Fruit fly (Drosophila melanogaster) ovary, adult (tissue): Measurements from ENCODE around the gene CG8664.

Experiments
- CG17801 ChIP-seq: fragments of 200-800 bp; optimal IDR thresholded peaks from 2 replicates; lab custom pipeline; 2019; ENCODE audit warnings: missing biosample characterization, mild to moderate bottlenecking, missing genetic modification characterization, moderate library complexity; ENCODE audit not compliant: partially characterized antibody

Gene CG8664

DNA sequence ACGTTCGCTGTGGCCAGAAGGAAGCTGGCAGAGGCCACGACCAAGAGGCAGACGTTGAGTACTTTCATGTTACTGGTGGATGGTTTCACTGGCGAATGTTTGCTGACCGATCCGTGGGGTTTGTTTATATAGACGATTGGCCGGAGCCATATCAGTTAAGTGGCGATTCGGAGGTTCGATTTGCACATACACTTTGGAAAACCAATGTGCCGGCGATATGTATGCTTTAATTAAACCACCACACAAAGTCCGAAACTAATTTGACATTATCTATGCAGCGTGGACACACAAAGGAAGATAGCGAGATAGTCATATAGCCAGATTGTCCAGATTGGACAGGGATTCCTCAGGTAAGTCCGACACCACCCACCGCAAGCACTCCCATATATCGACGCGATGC is at the start of gene CG8664:
Gene CG8664 (minus strand): TSS at position 101 of the 400 bp plus-strand sequence.
- no peak for TF ChIP-seq CG17801 (GFP tag; lab: Kevin White, UChicago)

DNA sequence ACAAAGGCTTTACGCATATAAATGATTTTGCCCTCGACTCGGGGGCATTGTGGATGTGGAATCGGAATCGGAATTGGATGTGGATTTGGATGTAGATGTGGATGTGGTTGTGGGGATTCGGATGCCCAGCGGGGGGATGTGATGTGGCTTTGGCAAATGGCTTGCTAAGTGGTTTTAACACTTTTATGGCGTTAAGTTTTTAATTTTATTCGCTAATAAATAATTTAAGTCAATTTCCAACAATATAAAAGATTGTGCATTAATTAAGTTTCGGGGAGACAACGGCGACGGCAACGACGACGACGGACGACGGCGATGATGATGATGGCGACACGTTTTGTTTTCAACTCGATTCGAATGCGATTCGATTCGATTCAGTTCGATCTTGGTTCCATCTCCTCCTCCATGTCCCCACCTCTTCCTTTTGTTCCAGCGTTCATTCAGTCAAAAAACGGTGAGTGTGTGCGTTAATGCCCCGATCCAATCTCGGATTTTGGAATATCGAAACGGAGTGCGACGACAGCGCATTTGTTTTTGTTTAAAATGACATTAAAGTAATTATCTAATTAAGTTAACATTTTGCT is 48.2 kb upstream of the CG8664 start:
- no peak for TF ChIP-seq CG17801 (GFP tag; lab: Kevin White, UChicago)

DNA sequence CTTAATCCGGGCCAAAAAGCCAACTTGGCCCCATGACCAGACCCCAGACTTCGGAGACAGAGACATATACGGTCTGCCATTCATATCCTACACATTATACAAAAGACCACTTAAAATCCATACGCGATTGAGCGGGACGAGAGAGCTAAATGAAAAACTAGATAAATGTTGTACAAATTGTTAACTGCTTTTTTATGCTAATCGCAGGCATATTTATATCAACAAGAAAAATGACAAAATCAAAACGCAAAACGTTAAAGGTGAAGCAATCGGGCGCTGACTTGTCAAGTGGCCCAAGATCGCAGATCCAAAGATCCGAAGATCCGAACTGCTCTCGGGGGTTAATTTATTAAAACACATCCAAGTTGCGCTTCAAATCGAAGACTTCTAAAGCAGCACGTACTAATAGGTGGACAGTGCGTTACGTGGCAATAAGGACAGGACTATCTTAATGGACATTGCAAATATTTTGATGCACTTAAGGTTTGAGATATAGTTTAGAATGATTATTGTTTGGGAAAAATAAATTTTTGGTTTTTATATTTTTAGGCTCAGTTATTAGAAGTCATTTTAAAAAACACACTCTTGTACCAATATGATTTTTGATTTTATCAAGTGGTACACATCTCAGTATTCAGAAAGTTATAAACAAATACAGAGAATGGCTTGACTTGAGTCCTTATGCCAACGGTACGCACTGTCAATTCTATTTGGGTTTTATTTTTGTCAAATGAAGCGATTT is 47.6 kb upstream of the CG8664 start:
- no peak for TF ChIP-seq CG17801 (GFP tag; lab: Kevin White, UChicago)

DNA sequence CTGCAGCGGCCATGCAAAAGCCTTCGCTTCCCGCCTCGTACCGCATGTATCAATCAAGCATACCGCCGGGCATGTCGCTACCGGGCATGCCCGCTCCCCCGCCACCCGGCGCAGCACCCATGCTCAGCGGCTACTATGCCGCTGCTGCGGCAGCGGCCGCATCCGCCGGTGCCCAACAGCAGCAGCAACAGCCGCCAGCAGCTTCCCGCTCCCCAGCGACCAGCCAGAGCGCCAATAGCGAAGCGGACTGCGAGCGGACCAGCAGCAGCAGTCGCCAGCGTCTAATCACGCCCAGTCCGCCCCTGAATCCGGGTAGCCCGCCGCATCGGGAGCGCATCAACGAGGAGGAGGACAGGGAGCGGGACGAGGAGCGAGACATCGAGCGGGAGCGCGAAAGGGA is 40.3 kb upstream of the CG8664 start:
- TF ChIP-seq CG17801 (GFP tag; lab: Kevin White, UChicago), result no peak

DNA sequence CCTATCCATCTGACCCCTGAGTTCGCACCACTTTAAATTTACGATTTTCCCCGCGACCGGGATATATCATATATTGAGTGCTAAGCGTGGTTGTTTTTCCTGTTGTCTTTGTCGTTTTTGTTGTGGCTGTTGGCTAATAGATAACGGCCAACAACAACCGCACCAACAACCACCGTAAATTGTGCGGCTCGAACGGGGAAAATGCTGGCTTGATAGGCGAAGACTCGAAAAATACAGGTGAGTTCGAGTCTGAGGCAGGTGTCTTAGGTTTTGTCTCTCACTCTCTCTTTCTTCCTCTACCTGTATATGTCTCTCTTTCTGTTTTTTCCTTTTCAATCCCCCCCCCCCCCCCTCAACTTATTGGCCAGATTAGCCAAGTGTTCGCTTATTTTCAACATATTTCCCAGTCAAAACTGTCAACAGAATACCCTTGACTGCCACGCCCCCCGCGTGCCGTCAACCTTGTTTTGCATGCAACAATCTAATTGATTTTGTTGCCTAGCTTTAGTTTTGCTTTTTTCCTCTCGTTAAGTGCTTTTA is 34.3 kb upstream of the CG8664 start:
- TF ChIP-seq CG17801 (GFP tag; lab: Kevin White, UChicago), result no peak

DNA sequence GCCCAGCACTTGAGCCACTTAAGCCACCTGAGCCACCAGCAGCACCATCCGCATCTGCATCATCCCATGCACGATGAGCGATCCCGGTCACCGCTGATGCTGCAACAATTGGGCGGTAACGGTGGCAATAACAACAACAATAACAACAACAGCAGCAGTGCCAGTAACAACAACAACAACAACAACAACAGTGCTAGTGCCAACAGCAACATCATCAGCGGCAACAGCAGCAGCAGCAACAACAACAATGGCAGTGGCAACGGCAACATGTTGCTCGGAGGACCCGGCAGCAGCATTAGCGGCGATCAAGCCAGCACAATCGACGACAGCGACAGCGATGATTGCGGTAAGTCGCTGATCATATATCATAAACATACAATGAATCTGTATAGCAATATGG is 33.0 kb upstream of the CG8664 start:
- TF ChIP-seq CG17801 (GFP tag; lab: Kevin White, UChicago), result no peak

DNA sequence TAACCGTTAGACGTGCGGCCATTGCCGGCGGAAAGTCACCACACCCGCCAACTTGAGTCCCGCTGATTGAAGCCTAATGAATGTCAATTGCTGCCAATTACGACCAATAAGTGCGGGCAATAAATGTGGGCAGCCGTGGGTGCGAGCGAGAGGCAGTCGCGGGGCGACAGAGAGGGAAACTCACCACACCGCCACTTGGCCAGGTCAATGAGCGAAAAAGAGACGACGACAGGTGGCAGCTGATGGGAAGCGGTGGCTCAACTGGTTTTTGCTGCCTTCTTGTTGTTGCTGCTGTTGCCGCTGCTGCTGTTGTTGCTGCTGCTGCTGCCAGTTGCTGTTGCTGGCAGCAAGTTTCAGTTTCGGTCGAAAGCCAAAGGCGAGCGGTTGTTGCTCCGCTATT is 31.7 kb upstream of the CG8664 start, which contains the start of gene B-H2:
Gene B-H2 (plus strand): TSS at position 369 of the 400 bp plus-strand sequence.
- no peak for TF ChIP-seq CG17801 (GFP tag; lab: Kevin White, UChicago)

DNA sequence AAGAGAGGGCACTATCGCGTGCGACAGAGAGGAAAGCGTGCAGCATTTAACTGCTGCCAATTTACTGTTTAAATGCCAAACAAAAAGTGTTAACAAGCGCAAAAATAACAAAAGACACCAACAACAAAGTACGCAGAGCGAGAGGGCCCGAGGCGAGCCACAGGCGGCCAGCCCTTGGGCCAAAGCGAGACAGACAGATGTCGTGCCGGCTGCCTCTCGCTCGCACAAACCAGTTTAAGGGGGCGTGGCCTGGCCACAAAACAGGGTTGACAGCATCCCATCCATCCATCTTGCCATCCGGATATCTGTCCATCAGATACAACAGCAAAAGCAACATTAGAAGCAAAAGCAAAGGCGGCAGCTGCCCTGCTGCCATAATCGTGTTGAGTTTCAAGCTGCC is 30.8 kb upstream of the CG8664 start:
- no peak for TF ChIP-seq CG17801 (GFP tag; lab: Kevin White, UChicago)

DNA sequence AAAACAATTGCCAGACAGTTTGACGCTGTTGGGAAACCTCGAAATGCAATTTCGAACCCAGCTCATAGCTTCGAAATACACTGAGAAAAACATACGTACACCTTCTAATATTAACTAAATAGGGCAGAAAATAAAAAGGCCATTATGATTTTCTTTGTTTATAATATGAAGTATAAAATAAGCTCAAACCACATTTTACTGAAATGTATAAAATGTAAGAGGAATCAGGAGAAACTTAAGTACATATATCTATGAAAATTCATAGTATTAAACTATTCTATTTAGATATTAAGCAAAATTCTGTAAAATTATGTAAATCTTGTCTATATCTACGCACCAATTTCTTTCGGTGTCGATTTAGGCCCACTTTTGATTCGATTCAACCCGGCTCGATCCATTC is 25.7 kb upstream of the CG8664 start:
- no peak for TF ChIP-seq CG17801 (GFP tag; lab: Kevin White, UChicago)

DNA sequence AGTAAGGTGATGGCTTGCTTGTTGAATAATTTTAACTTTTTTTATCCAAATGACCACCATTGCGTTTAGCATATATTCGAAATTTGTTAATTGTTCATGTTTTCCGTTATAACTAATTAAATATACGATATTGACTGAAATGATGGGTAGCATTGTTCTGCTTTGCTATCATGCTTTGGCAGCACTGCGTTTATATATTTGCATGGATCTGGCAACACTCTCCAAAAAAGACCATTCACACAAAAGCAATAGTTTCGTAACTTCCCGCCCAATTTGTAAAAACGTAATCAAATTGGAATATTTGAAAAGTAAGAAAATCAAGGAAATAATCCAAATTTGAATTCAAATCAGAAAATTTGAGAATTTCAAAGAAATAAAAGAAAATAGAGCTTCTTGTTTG is 23.0 kb upstream of the CG8664 start:
- TF ChIP-seq CG17801 (GFP tag; lab: Kevin White, UChicago), result no peak

DNA sequence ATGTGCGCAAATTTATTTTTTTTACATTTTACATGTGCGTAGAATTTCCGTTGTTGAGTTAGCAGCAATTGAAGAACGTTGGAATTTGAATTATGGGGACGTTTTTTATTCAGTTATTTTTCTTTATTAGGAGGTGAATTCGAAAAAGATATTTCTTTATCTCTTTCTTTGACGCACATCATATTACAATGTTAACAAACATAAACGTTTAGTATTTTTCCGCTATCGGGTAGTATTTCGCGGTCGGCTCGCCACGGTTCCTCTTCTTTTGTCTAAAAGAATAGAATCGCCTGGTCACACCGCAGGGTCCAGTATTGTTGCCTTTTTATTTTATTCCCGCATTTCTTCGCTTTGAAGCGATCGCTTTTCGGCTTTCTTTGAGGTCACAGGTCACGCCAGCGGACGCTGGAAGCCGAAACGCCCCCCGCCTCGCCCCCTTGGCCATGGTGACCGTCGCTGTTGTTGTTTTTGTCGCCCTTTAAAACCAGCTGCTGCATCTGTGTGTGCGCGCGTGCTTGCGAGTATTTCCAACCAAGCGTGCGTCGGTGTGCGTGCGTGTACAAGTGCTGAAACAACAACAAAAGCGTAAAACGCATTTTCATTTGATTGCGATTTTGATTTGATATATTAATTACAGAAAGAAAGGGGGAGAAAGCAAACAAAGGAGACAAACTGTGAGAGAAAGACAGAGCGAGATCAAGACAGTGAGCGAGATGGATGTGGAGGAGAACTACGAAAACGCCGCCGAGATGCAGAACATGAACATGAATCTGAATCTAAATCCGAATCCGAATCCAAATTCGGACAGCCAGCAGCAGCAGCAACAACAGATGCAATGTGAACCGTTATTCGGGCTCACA is 19.9 kb upstream of the CG8664 start:
- TF ChIP-seq CG17801 (GFP tag; lab: Kevin White, UChicago), result peak; percentile 31

DNA sequence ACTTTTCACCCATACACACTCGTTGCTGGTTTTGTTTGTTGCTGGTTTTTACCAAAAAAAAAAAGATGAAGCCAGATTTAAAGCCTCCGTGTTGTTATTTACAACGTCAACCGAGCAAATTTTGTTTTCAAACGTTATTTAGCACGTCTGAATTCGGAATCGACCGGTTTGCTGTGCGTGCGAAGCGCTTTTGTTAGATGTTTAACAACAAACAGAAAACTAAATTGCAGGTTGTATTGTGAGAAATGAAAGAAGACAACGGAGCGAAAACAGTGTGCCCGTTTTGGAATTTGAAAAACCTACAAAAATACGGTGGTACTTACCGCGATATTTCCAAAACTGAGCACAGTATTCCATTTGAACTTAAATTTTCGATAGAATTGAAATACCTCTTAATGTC is 19.2 kb upstream of the CG8664 start, which contains the start of gene Fim:
Gene Fim (minus strand): TSS at position 225 of the 400 bp plus-strand sequence.
- TF ChIP-seq CG17801 (GFP tag; lab: Kevin White, UChicago), result peak; percentile 26

DNA sequence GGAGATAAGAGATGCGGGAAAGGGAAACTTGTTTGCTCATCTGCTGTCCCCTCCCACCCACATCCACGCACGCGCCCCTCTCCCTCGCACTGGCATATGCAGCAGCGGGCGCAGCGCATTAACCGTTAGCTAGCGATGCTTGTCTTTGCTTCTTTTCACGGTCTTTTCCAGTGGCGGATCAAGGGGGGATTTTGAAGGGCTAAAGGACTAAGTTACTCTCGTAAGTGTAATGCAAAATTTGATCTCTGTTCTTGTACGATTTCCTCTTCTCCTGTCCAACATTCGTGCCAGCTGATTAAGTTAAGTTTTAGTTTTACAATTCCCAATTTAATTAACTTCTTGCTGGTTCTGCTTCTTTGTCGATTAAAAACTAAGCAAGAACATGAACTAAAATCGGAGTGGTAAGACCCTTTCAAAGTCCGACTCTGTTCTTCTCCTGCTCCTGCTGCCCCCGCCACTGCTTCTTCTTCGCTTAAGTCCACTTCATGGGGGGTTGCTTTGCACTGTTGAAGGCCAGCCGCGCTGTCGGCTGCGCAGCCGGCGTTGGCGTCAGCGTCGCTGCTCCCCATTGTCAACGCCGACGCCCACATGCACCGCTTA is 18.2 kb upstream of the CG8664 start:
- TF ChIP-seq CG17801 (GFP tag; lab: Kevin White, UChicago), result peak; percentile 65
